Worm (Caenorhabditis elegans) whole organism, young adult: Measurements from ENCODE around the gene clc-29.
"Not testable (repeated sequence)": the region's sequence is repeated elsewhere in the genome, so short reads cannot be mapped to it uniquely, and the experiment has no call there.

Experiments
- D2030.7 ChIP-seq: fragments of 200-800 bp; sonication (Bioruptor generic); IDR thresholded peaks from 2 replicates; pipeline ENCODE4 v1.3.6; 2022; ENCODE audit warnings: missing genetic modification reagents, missing genetic modification characterization, missing compliant biosample characterization
- F33H1.4 ChIP-seq: fragments of 200-800 bp; sonication (Bioruptor generic); IDR thresholded peaks from 2 replicates; pipeline ENCODE4 v1.3.6; 2022; ENCODE audit warnings: missing genetic modification reagents, missing genetic modification characterization, missing compliant biosample characterization
- F37B4.10 ChIP-seq: fragments of 200-800 bp; sonication (Bioruptor generic); IDR thresholded peaks from 2 replicates; pipeline ENCODE4 v1.3.6; 2022; ENCODE audit warnings: missing genetic modification characterization, missing compliant biosample characterization
- F39B2.1 ChIP-seq: fragments of 200-800 bp; sonication (Bioruptor generic); IDR thresholded peaks from 2 replicates; pipeline ENCODE4 v1.3.6; 2022; ENCODE audit warnings: missing genetic modification reagents, missing genetic modification characterization, missing compliant biosample characterization
- T07F8.4 ChIP-seq: sonication (generic microtip); optimal IDR thresholded peaks from 2 replicates; lab custom pipeline; 2016; ENCODE audit warnings: mild to moderate bottlenecking, missing genetic modification characterization, moderate library complexity, missing compliant biosample characterization
- Y53G8AR.9 ChIP-seq: fragments of 200-800 bp; sonication (Bioruptor generic); conservative IDR thresholded peaks from 2 replicates; pipeline ENCODE4 v1.3.6; 2022; ENCODE audit warnings: missing genetic modification reagents, missing genetic modification characterization, missing compliant biosample characterization
- Y79H2A.3 ChIP-seq: fragments of 200-800 bp; sonication (Bioruptor generic); conservative IDR thresholded peaks from 2 replicates; pipeline ENCODE4 v1.3.6; 2022; ENCODE audit warnings: missing genetic modification reagents, missing genetic modification characterization, missing compliant biosample characterization
- ama-1 ChIP-seq, 3 experiments: fragments of 150-350 bp in 1 of 3; sonication (generic microtip) in 2 of 3; optimal IDR thresholded peaks; 2 replicates each; lab custom pipeline; 2014 to 2018; ENCODE audit warnings: missing biosample characterization in 2 of 3, missing genetic modification characterization in 2 of 3, missing genetic modification reagents in 2 of 3
- aptf-3 ChIP-seq: fragments of 200-800 bp; sonication (Bioruptor generic); IDR thresholded peaks from 2 replicates; pipeline ENCODE4 v1.3.6; 2022; ENCODE audit warnings: missing genetic modification characterization, missing compliant biosample characterization
- atf-7 ChIP-seq: sonication (generic microtip); optimal IDR thresholded peaks from 2 replicates; lab custom pipeline; 2017; ENCODE audit warnings: mild to moderate bottlenecking, missing genetic modification characterization, missing compliant biosample characterization
- attf-3 ChIP-seq: fragments of 200-800 bp; sonication (Bioruptor generic); conservative IDR thresholded peaks from 2 replicates; pipeline ENCODE4 v1.3.6; 2022; ENCODE audit warnings: missing genetic modification reagents, missing genetic modification characterization, missing compliant biosample characterization
- attf-5 ChIP-seq: fragments of 200-800 bp; sonication (Bioruptor generic); optimal IDR thresholded peaks from 2 replicates; lab custom pipeline; 2018; ENCODE audit warnings: mild to moderate bottlenecking, missing genetic modification characterization, missing compliant biosample characterization
- cebp-1 ChIP-seq, 2 experiments: fragments of 200-800 bp in 1 of 2; sonication (Bioruptor generic) in 1 of 2; sonication (generic microtip) in 1 of 2; IDR thresholded peaks in 1 of 2; optimal IDR thresholded peaks in 1 of 2; 2 replicates each; pipeline versions ENCODE4 v1.3.6 to Lab custom; 2017 to 2022; ENCODE audit warnings: missing compliant biosample characterization in 2 of 2, missing genetic modification characterization in 2 of 2, mild to moderate bottlenecking in 1 of 2, missing genetic modification reagents in 1 of 2, moderate library complexity in 1 of 2
- ceh-40 ChIP-seq: fragments of 200-800 bp; sonication (Bioruptor generic); IDR thresholded peaks from 2 replicates; pipeline ENCODE4 v1.3.6; 2022; ENCODE audit warnings: missing genetic modification characterization, missing compliant biosample characterization
- ceh-58 ChIP-seq: fragments of 200-800 bp; sonication (Bioruptor generic); IDR thresholded peaks from 2 replicates; pipeline ENCODE4 v1.3.6; 2022; ENCODE audit warnings: missing genetic modification characterization, missing compliant biosample characterization
- dox-1 ChIP-seq: fragments of 200-800 bp; sonication (Bioruptor generic); IDR thresholded peaks from 2 replicates; pipeline ENCODE4 v1.3.6; 2022; ENCODE audit warnings: missing genetic modification reagents, missing genetic modification characterization, missing compliant biosample characterization
- dpl-1 ChIP-seq: fragments of 150-350 bp; optimal IDR thresholded peaks from 2 replicates; lab custom pipeline; 2014; ENCODE audit warnings: missing biosample characterization, missing genetic modification reagents, missing genetic modification characterization
- egrh-3 ChIP-seq: fragments of 200-800 bp; sonication (Bioruptor generic); IDR thresholded peaks from 2 replicates; pipeline ENCODE4 v1.3.6; 2022; ENCODE audit warnings: missing genetic modification reagents, missing genetic modification characterization, missing compliant biosample characterization
- ekl-4 ChIP-seq: fragments of 200-800 bp; sonication (Bioruptor generic); IDR thresholded peaks from 2 replicates; pipeline ENCODE4 v1.3.6; 2022; ENCODE audit warnings: missing genetic modification reagents, missing genetic modification characterization, missing compliant biosample characterization
- him-1 ChIP-seq: sonication (generic microtip); optimal IDR thresholded peaks from 2 replicates; lab custom pipeline; 2016; ENCODE audit warnings: missing genotype, missing genetic modification reagents, missing genetic modification characterization, missing compliant biosample characterization
- hlh-12 ChIP-seq: sonication (generic microtip); optimal IDR thresholded peaks from 2 replicates; lab custom pipeline; 2016; ENCODE audit warnings: missing genetic modification characterization, missing compliant biosample characterization
- hsf-1 ChIP-seq: fragments of 200-800 bp; sonication (Bioruptor generic); IDR thresholded peaks from 2 replicates; pipeline ENCODE4 v1.3.6; 2022; ENCODE audit warnings: missing genetic modification reagents, missing genetic modification characterization, missing compliant biosample characterization
- lag-1 ChIP-seq: fragments of 200-800 bp; sonication (Bioruptor generic); IDR thresholded peaks from 2 replicates; pipeline ENCODE4 v1.3.6; 2022; ENCODE audit warnings: missing genetic modification reagents, missing genetic modification characterization, missing compliant biosample characterization
- lsl-1 ChIP-seq: fragments of 200-800 bp; sonication (Bioruptor generic); optimal IDR thresholded peaks from 2 replicates; lab custom pipeline; 2018; ENCODE audit warnings: mild to moderate bottlenecking, missing genetic modification characterization, moderate library complexity, missing compliant biosample characterization
- madf-6 ChIP-seq: fragments of 200-800 bp; sonication (Bioruptor generic); IDR thresholded peaks from 2 replicates; pipeline ENCODE4 v1.3.6; 2022; ENCODE audit warnings: missing genetic modification reagents, missing genetic modification characterization, missing compliant biosample characterization
- madf-8 ChIP-seq: fragments of 200-800 bp; sonication (Bioruptor generic); conservative IDR thresholded peaks from 2 replicates; pipeline ENCODE4 v1.3.6; 2022; ENCODE audit warnings: missing genetic modification reagents, missing genetic modification characterization, missing compliant biosample characterization
- mcd-1 ChIP-seq: fragments of 200-800 bp; sonication (Bioruptor generic); IDR thresholded peaks from 2 replicates; pipeline ENCODE4 v1.3.6; 2022; ENCODE audit warnings: missing genetic modification reagents, missing genetic modification characterization, missing compliant biosample characterization
- mes-4 ChIP-seq: sonication (generic microtip); optimal IDR thresholded peaks from 2 replicates; lab custom pipeline; 2016; ENCODE audit warnings: missing genotype, missing genetic modification characterization, missing compliant biosample characterization
- nhr-27 ChIP-seq: fragments of 200-800 bp; sonication (Bioruptor generic); optimal IDR thresholded peaks from 2 replicates; lab custom pipeline; 2018; ENCODE audit warnings: mild to moderate bottlenecking, missing genetic modification characterization, moderate library complexity, missing compliant biosample characterization
- pbrm-1 ChIP-seq: fragments of 200-800 bp; sonication (Bioruptor generic); IDR thresholded peaks from 2 replicates; pipeline ENCODE4 v1.3.6; 2022; ENCODE audit warnings: missing genetic modification reagents, missing genetic modification characterization, missing compliant biosample characterization
- rcor-1 ChIP-seq: fragments of 200-800 bp; sonication (Bioruptor generic); IDR thresholded peaks from 2 replicates; pipeline ENCODE4 v1.3.6; 2022; ENCODE audit warnings: missing genetic modification reagents, missing genetic modification characterization, missing compliant biosample characterization
- sdz-38 ChIP-seq: sonication (generic microtip); optimal IDR thresholded peaks from 2 replicates; lab custom pipeline; 2016; ENCODE audit warnings: missing genotype, missing genetic modification characterization, missing compliant biosample characterization
- snpc-4 ChIP-seq, 5 experiments: fragments of 150-350 bp in 1 of 5; sonication (generic microtip) in 4 of 5; optimal IDR thresholded peaks; 2 replicates each; lab custom pipeline; 2014 to 2018; ENCODE audit warnings: missing genetic modification characterization in 5 of 5, missing biosample characterization in 3 of 5, antibody characterized with exemption in 2 of 5, mild to moderate bottlenecking in 2 of 5, missing compliant biosample characterization in 2 of 5, missing genotype in 2 of 5, moderate library complexity in 2 of 5, missing genetic modification reagents in 1 of 5
- tbx-9 ChIP-seq: sonication (generic microtip); optimal IDR thresholded peaks from 2 replicates; lab custom pipeline; 2016; ENCODE audit warnings: borderline replicate concordance, missing genetic modification characterization, inconsistent platforms, missing compliant biosample characterization
- ztf-25 ChIP-seq: fragments of 200-800 bp; sonication (Bioruptor generic); IDR thresholded peaks from 2 replicates; pipeline ENCODE4 v1.3.6; 2022; ENCODE audit warnings: missing genetic modification reagents, missing genetic modification characterization, missing compliant biosample characterization

clc-29 gene

ce11 chrIII:8344283-8344682, 3.4 kb downstream of the clc-29 start, which contains the start of gene ZC262.7:
Gene ZC262.7, minus strand, starts transcription at chrIII:8344336.
- TF ChIP-seq ztf-25 (peak; percentile 43; the same call in 1 of the 2 replicates), F33H1.4 (GFP tag; lab: Robert Waterston, UW) (peak; percentile 35; the same call in 1 of the 2 replicates), ekl-4 (peak; percentile 55; the same call in 1 of the 2 replicates), dox-1 (GFP tag; lab: Robert Waterston, UW) (peak; percentile 98), hsf-1 (peak; percentile 99), F39B2.1 (GFP tag; lab: Robert Waterston, UW) (peak; percentile 68; the same call in 1 of the 2 replicates), pbrm-1 (GFP tag; lab: Robert Waterston, UW) (peak; percentile 88), ceh-40 (peak; percentile 89), D2030.7 (GFP tag; lab: Robert Waterston, UW) (peak; percentile 83), madf-8 (GFP tag; lab: Robert Waterston, UW) (0 out of 2 replicates have a peak, but pooled peaks have one; percentile 15), aptf-3 (peak; percentile 85; the same call in 1 of the 2 replicates), ceh-58 (GFP tag; lab: Robert Waterston, UW) (0 out of 2 replicates have a peak, but pooled peaks have one; percentile 7), madf-6 (peak; percentile 44), egrh-3 (peak; percentile 77), rcor-1 (GFP tag; lab: Robert Waterston, UW) (peak; percentile 52; the same call in 1 of the 2 replicates), mcd-1 (GFP tag; lab: Robert Waterston, UW) (peak; percentile 23; the same call in 1 of the 2 replicates)

- not testable (repeated sequence) for TF ChIP-seq sdz-38; hsf-1; snpc-4 (GFP tag; optimal IDR thresholded peaks at IDR 0.05; lab: Kevin White, UChicago); snpc-4 (tag; optimal IDR thresholded peaks at IDR 0.05; lab: Kevin White, UChicago)
Measured at ce11 chrIII:8339372-8339771, 8.3 kb downstream of the clc-29 start, which contains the start of gene clc-28. Gene clc-28, minus strand, starts transcription at chrIII:8339472.

- TF ChIP-seq egrh-3: peak; percentile 91; the same call in 1 of the 2 replicates
- peak; percentile 30 for TF ChIP-seq F33H1.4 (GFP tag; lab: Robert Waterston, UW)
Measured at ce11 chrIII:8335585-8335984, 12.1 kb downstream of the clc-29 start.

ce11 chrIII:8334432-8334831, 13.3 kb downstream of the clc-29 start, which contains the start of gene ZC262.4:
Gene ZC262.4, minus strand, starts transcription at chrIII:8334532.
- TF ChIP-seq dpl-1 (GFP tag; lab: Kevin White, UChicago) (no peak), him-1 (tag; lab: Kevin White, UChicago) (no peak), T07F8.4 (tag; lab: Kevin White, UChicago) (no peak), F37B4.10 (GFP tag; lab: Robert Waterston, UW) (no peak), atf-7 (no peak), tbx-9 (tag; lab: Kevin White, UChicago) (no peak), dox-1 (GFP tag; lab: Robert Waterston, UW) (no peak), mes-4 (no peak), cebp-1 (GFP tag; IDR thresholded peaks at IDR 0.05; lab: Robert Waterston, UW) (no peak), cebp-1 (tag; optimal IDR thresholded peaks at IDR 0.05; lab: Kevin White, UChicago) (no peak), hlh-12 (tag; lab: Kevin White, UChicago) (no peak)

- TF ChIP-seq Y79H2A.3 (GFP tag; lab: Robert Waterston, UW): no peak
- TF ChIP-seq Y53G8AR.9: no peak
- no peak for TF ChIP-seq ama-1 (optimal IDR thresholded peaks at IDR 0.05; lab: Kevin White, UChicago)
- TF ChIP-seq ama-1 (GFP tag; optimal IDR thresholded peaks at IDR 0.05; lab: Kevin White, UChicago): no peak
- peak; percentile 65 for TF ChIP-seq lsl-1 (GFP tag; lab: Kevin White, UChicago)
- TF ChIP-seq attf-5 (GFP tag; lab: Kevin White, UChicago): peak; percentile 10
- no peak for TF ChIP-seq lag-1 (GFP tag; lab: Robert Waterston, UW)
- no peak for TF ChIP-seq nhr-27 (tag; lab: Kevin White, UChicago)
- TF ChIP-seq him-1 (tag; lab: Kevin White, UChicago): peak; percentile 4
- TF ChIP-seq attf-3 (GFP tag; lab: Robert Waterston, UW): no peak
- no peak for TF ChIP-seq atf-7
Measured at ce11 chrIII:8331779-8332178, 15.9 kb downstream of the clc-29 start, which contains the start of the genes mrps-18A and ZC262.2. Gene mrps-18A, minus strand, starts transcription at chrIII:8331919. Gene ZC262.2, plus strand, starts transcription at chrIII:8332062.
